Worm (Caenorhabditis elegans) whole organism, L4/young adult: ENCODE results near the gene ZK652.8.

Experiments used
- dao-5 ChIP-seq: sonication (generic microtip); optimal IDR thresholded peaks from 2 replicates; lab custom pipeline; 2016; ENCODE audit warnings: missing genotype, missing genetic modification characterization, moderate library complexity, missing compliant biosample characterization
- him-1 ChIP-seq: sonication (generic microtip); optimal IDR thresholded peaks from 2 replicates; lab custom pipeline; 2016; ENCODE audit warnings: missing genotype, missing genetic modification reagents, missing genetic modification characterization, missing compliant biosample characterization

- TF ChIP-seq him-1 (tag; lab: Kevin White, UChicago) (no peak), dao-5 (no peak)
Observed at ce11 chrIII:7865238-7865761, 21.9 kb upstream of the ZK652.8 start, which contains the start of gene slc-17.3.
